Fruit fly (Drosophila melanogaster) whole organism, embryonic: ENCODE results near the gene defl.
A peak's percentile ranks its signal among the peaks of the same experiment; 100 is the strongest.

ENCODE experiments used
- CG10654 ChIP-seq: fragments of 200-800 bp; sonication (Bioruptor generic); optimal IDR thresholded peaks from 2 replicates; lab custom pipeline; 2016; ENCODE audit warnings: missing biosample characterization, missing genetic modification characterization
- CG12219 ChIP-seq: fragments of 200-800 bp; sonication (Bioruptor generic); optimal IDR thresholded peaks from 3 replicates; lab custom pipeline; 2018; ENCODE audit warnings: missing biosample characterization, mild to moderate bottlenecking, missing genetic modification characterization
- CG12391 ChIP-seq: fragments of 200-800 bp; sonication (Bioruptor generic); optimal IDR thresholded peaks from 3 replicates; lab custom pipeline; 2018; ENCODE audit warnings: missing biosample characterization, mild to moderate bottlenecking, missing genetic modification characterization, moderate library complexity
- CG14860 ChIP-seq: fragments of 200-800 bp; sonication (Bioruptor generic); IDR thresholded peaks from 3 replicates; pipeline ENCODE4 v1.3.6; 2022; ENCODE audit warnings: missing biosample characterization, missing genetic modification characterization; ENCODE audit not compliant: partially characterized antibody
- CG1529 ChIP-seq: fragments of 200-800 bp; sonication (Bioruptor generic); optimal IDR thresholded peaks from 3 replicates; lab custom pipeline; 2018; ENCODE audit warnings: missing biosample characterization, missing genetic modification characterization
- CG15601 ChIP-seq: fragments of 200-800 bp; sonication (Bioruptor generic); optimal IDR thresholded peaks from 3 replicates; lab custom pipeline; 2019; ENCODE audit warnings: missing biosample characterization, mild to moderate bottlenecking, missing genetic modification characterization, moderate library complexity
- CG1603 ChIP-seq: fragments of 200-800 bp; sonication (Bioruptor generic); optimal IDR thresholded peaks from 2 replicates; lab custom pipeline; 2019; ENCODE audit warnings: missing biosample characterization, mild to moderate bottlenecking, missing genetic modification characterization, moderate library complexity
- CG17568 ChIP-seq: fragments of 200-800 bp; sonication (Bioruptor generic); optimal IDR thresholded peaks from 2 replicates; lab custom pipeline; 2018; ENCODE audit warnings: missing biosample characterization, mild to moderate bottlenecking, missing genetic modification characterization, moderate library complexity
- CG17829 ChIP-seq: fragments of 200-800 bp; optimal IDR thresholded peaks from 2 replicates; lab custom pipeline; 2019; ENCODE audit warnings: missing biosample characterization, mild to moderate bottlenecking, missing genetic modification characterization, moderate library complexity
- CG18011 ChIP-seq: fragments of 200-800 bp; sonication (Bioruptor generic); optimal IDR thresholded peaks from 2 replicates; lab custom pipeline; 2017; ENCODE audit warnings: missing biosample characterization, missing genetic modification characterization, mild to moderate bottlenecking, moderate library complexity, missing genotype
- CG30020 ChIP-seq: fragments of 200-800 bp; optimal IDR thresholded peaks from 2 replicates; lab custom pipeline; 2019; ENCODE audit warnings: missing biosample characterization, mild to moderate bottlenecking, missing genetic modification characterization, moderate library complexity
- CG30403 ChIP-seq: fragments of 200-800 bp; sonication (Bioruptor generic); optimal IDR thresholded peaks from 3 replicates; lab custom pipeline; 2016; ENCODE audit warnings: missing biosample characterization, missing genetic modification characterization
- CG32772 ChIP-seq: fragments of 200-800 bp; sonication (Bioruptor generic); IDR thresholded peaks from 2 replicates; pipeline ENCODE4 v1.3.6; 2022; ENCODE audit warnings: missing biosample characterization, missing genetic modification characterization
- CG33557 ChIP-seq: fragments of 200-800 bp; sonication (Bioruptor generic); optimal IDR thresholded peaks from 2 replicates; lab custom pipeline; 2019; ENCODE audit warnings: missing biosample characterization, mild to moderate bottlenecking, missing genetic modification characterization, moderate library complexity
- CG9437 ChIP-seq: fragments of 200-800 bp; sonication (Bioruptor generic); optimal IDR thresholded peaks from 2 replicates; lab custom pipeline; 2018; ENCODE audit warnings: missing biosample characterization, mild to moderate bottlenecking, missing genetic modification characterization
- CTCF ChIP-seq: fragments of 200-800 bp; sonication (Bioruptor generic); optimal IDR thresholded peaks from 2 replicates; lab custom pipeline; 2017; ENCODE audit warnings: missing biosample characterization, mild to moderate bottlenecking, missing genetic modification characterization, moderate library complexity
- Dll ChIP-seq: fragments of 200-800 bp; sonication (Bioruptor generic); IDR thresholded peaks from 4 replicates; pipeline ENCODE4 v1.3.6; 2022; ENCODE audit warnings: missing biosample characterization, missing genetic modification characterization; ENCODE audit not compliant: partially characterized antibody
- HmgZ ChIP-seq: fragments of 200-800 bp; sonication (Bioruptor generic); optimal IDR thresholded peaks from 2 replicates; lab custom pipeline; 2018; ENCODE audit warnings: missing biosample characterization, mild to moderate bottlenecking, missing genetic modification characterization
- Hr51 ChIP-seq, 2 experiments: fragments of 200-800 bp; sonication (Bioruptor generic); optimal IDR thresholded peaks; 2 replicates in 1 of 2; 3 replicates in 1 of 2; lab custom pipeline; 2016 to 2018; ENCODE audit warnings: missing biosample characterization in 2 of 2, missing genetic modification characterization in 2 of 2, mild to moderate bottlenecking in 1 of 2, moderate library complexity in 1 of 2
- Hr78 ChIP-seq, 2 experiments: fragments of 200-800 bp in 1 of 2; fragments of >200 bp in 1 of 2; sonication (Bioruptor generic) in 1 of 2; optimal IDR thresholded peaks; 2 replicates each; lab custom pipeline; 2017 to 2019; ENCODE audit warnings: missing biosample characterization in 2 of 2, missing genetic modification characterization in 2 of 2, mild to moderate bottlenecking in 1 of 2, moderate library complexity in 1 of 2
- MTF-1 ChIP-seq: fragments of 200-800 bp; sonication (Bioruptor generic); optimal IDR thresholded peaks from 2 replicates; lab custom pipeline; 2018; ENCODE audit warnings: missing biosample characterization, mild to moderate bottlenecking, missing genetic modification characterization, borderline replicate concordance
- Med ChIP-seq: fragments of 200-800 bp; sonication (Bioruptor generic); peaks from one replicate; lab custom pipeline; 2016; ENCODE audit warnings: missing biosample characterization, missing genetic modification characterization, mild to moderate bottlenecking, inconsistent platforms, moderate library complexity
- Side ChIP-seq: fragments of 200-800 bp; sonication (Bioruptor generic); optimal IDR thresholded peaks from 2 replicates; lab custom pipeline; 2016; ENCODE audit warnings: missing biosample characterization, missing genetic modification characterization
- Stat92E ChIP-seq, 3 experiments: fragments of >200 bp in 2 of 3; fragments of 200-800 bp in 1 of 3; sonication (Bioruptor generic) in 1 of 3; optimal IDR thresholded peaks; 2 replicates each; lab custom pipeline; 2017 to 2019; ENCODE audit warnings: missing biosample characterization in 3 of 3, missing genetic modification characterization in 3 of 3, mild to moderate bottlenecking in 1 of 3, moderate library complexity in 1 of 3
- bigmax ChIP-seq: fragments of 200-800 bp; sonication (Bioruptor generic); optimal IDR thresholded peaks from 2 replicates; lab custom pipeline; 2018; ENCODE audit warnings: missing biosample characterization, mild to moderate bottlenecking, missing genetic modification characterization
- br ChIP-seq: fragments of >200 bp; optimal IDR thresholded peaks from 2 replicates; lab custom pipeline; 2017
- cato ChIP-seq: fragments of 200-800 bp; sonication (Bioruptor generic); optimal IDR thresholded peaks from 2 replicates; lab custom pipeline; 2016; ENCODE audit warnings: missing biosample characterization, missing genetic modification characterization, borderline replicate concordance
- caup ChIP-seq: fragments of 200-800 bp; sonication (Bioruptor generic); optimal IDR thresholded peaks from 3 replicates; lab custom pipeline; 2017; ENCODE audit warnings: missing biosample characterization, mild to moderate bottlenecking, missing genetic modification characterization, moderate library complexity; ENCODE audit not compliant: severe bottlenecking
- chinmo ChIP-seq: fragments of 200-800 bp; sonication (Bioruptor generic); IDR thresholded peaks from 4 replicates; pipeline ENCODE4 v1.3.6; 2022; ENCODE audit warnings: missing biosample characterization, missing genetic modification characterization; ENCODE audit not compliant: partially characterized antibody
- dm ChIP-seq: fragments of 200-800 bp; sonication (Bioruptor generic); optimal IDR thresholded peaks from 3 replicates; lab custom pipeline; 2016; ENCODE audit warnings: missing biosample characterization, missing genetic modification characterization
- esg ChIP-seq: fragments of 200-800 bp; sonication (Bioruptor generic); conservative IDR thresholded peaks from 2 replicates; pipeline ENCODE4 v1.3.6; 2022; ENCODE audit warnings: missing biosample characterization, missing genetic modification characterization
- gem ChIP-seq: fragments of 200-800 bp; sonication (Bioruptor generic); optimal IDR thresholded peaks from 2 replicates; lab custom pipeline; 2019; ENCODE audit warnings: missing biosample characterization, mild to moderate bottlenecking, missing genetic modification characterization, moderate library complexity
- gro ChIP-seq: fragments of 200-800 bp; sonication (Bioruptor generic); optimal IDR thresholded peaks from 2 replicates; lab custom pipeline; 2016; ENCODE audit warnings: missing biosample characterization, missing genetic modification characterization
- jumu ChIP-seq: fragments of 200-800 bp; sonication (Bioruptor generic); optimal IDR thresholded peaks from 3 replicates; lab custom pipeline; 2016; ENCODE audit warnings: missing biosample characterization, missing genetic modification characterization
- lilli ChIP-seq: fragments of 200-800 bp; sonication (Bioruptor generic); optimal IDR thresholded peaks from 3 replicates; lab custom pipeline; 2016; ENCODE audit warnings: missing biosample characterization, missing genetic modification characterization
- lov ChIP-seq, 2 experiments: fragments of 200-800 bp in 1 of 2; fragments of >200 bp in 1 of 2; sonication (Bioruptor generic) in 1 of 2; IDR thresholded peaks in 1 of 2; optimal IDR thresholded peaks in 1 of 2; 2 replicates in 1 of 2; 3 replicates in 1 of 2; pipeline versions ENCODE4 v1.3.6 to Lab custom; 2017 to 2022; ENCODE audit warnings: missing biosample characterization in 1 of 2, missing genetic modification characterization in 1 of 2
- mld ChIP-seq: fragments of 200-800 bp; sonication (Bioruptor generic); IDR thresholded peaks from 3 replicates; pipeline ENCODE4 v1.3.6; 2022; ENCODE audit warnings: missing biosample characterization, missing genetic modification characterization; ENCODE audit not compliant: partially characterized antibody
- nerfin-1 ChIP-seq: fragments of 200-800 bp; sonication (Bioruptor generic); optimal IDR thresholded peaks from 3 replicates; lab custom pipeline; 2019; ENCODE audit warnings: missing biosample characterization, mild to moderate bottlenecking, missing genetic modification characterization, moderate library complexity
- nerfin-2 ChIP-seq: fragments of 200-800 bp; sonication (Bioruptor generic); IDR thresholded peaks from 2 replicates; pipeline ENCODE4 v1.3.6; 2022; ENCODE audit warnings: missing biosample characterization, missing genetic modification characterization; ENCODE audit not compliant: partially characterized antibody
- org-1 ChIP-seq: fragments of 200-800 bp; sonication (Bioruptor generic); optimal IDR thresholded peaks from 2 replicates; lab custom pipeline; 2017; ENCODE audit warnings: missing biosample characterization, missing genetic modification characterization
- p53 ChIP-seq: fragments of 200-800 bp; sonication (Bioruptor generic); optimal IDR thresholded peaks from 2 replicates; lab custom pipeline; 2016; ENCODE audit warnings: missing biosample characterization, missing genetic modification characterization
- pfk ChIP-seq: fragments of 200-800 bp; sonication (Bioruptor generic); optimal IDR thresholded peaks from 2 replicates; lab custom pipeline; 2018; ENCODE audit warnings: missing biosample characterization, mild to moderate bottlenecking, missing genetic modification characterization, moderate library complexity
- salm ChIP-seq: fragments of 200-800 bp; sonication (Bioruptor generic); optimal IDR thresholded peaks from 2 replicates; lab custom pipeline; 2018; ENCODE audit warnings: missing biosample characterization, mild to moderate bottlenecking, missing genetic modification characterization
- seq ChIP-seq: fragments of 200-800 bp; sonication (Bioruptor generic); IDR thresholded peaks from 2 replicates; pipeline ENCODE4 v1.3.6; 2022; ENCODE audit warnings: missing biosample characterization, missing genetic modification characterization
- shn ChIP-seq: fragments of 200-800 bp; sonication (Bioruptor generic); optimal IDR thresholded peaks from 3 replicates; lab custom pipeline; 2016; ENCODE audit warnings: missing biosample characterization, missing genetic modification characterization
- tgo ChIP-seq: fragments of 200-800 bp; sonication (Bioruptor generic); IDR thresholded peaks from 3 replicates; pipeline ENCODE4 v1.3.6; 2022; ENCODE audit warnings: missing biosample characterization, missing genetic modification characterization
- tio ChIP-seq: fragments of 200-800 bp; sonication (Bioruptor generic); optimal IDR thresholded peaks from 2 replicates; lab custom pipeline; 2017; ENCODE audit warnings: missing biosample characterization, missing genetic modification characterization, inconsistent platforms
- z ChIP-seq: fragments of 200-800 bp; sonication (Bioruptor generic); IDR thresholded peaks from 3 replicates; pipeline ENCODE4 v1.3.6; 2022; ENCODE audit warnings: missing biosample characterization, missing genetic modification characterization
- zf30C ChIP-seq: fragments of 200-800 bp; sonication (Bioruptor generic); optimal IDR thresholded peaks from 3 replicates; lab custom pipeline; 2018; ENCODE audit warnings: missing biosample characterization, mild to moderate bottlenecking, missing genetic modification characterization

defl gene

dm6 chr3L:9678007-9678497 lies 45.2 kb upstream of the defl start (continued):
- TF ChIP-seq salm (tag; lab: Kevin White, UChicago) (no peak), lilli (no peak), p53 (GFP tag; lab: Kevin White, UChicago) (no peak), CG1529 (GFP tag; lab: Kevin White, UChicago) (no peak), Dll (0 out of 4 replicates have a peak, but pooled peaks have one; percentile 10), pfk (GFP tag; lab: Kevin White, UChicago) (no peak), Side (GFP tag; lab: Kevin White, UChicago) (no peak), bigmax (GFP tag; lab: Kevin White, UChicago) (no peak), tgo (GFP tag; lab: Robert Waterston, UW) (no peak), tio (GFP tag; lab: Kevin White, UChicago) (peak; percentile 19), gem (tag; lab: Kevin White, UChicago) (peak; percentile 18), MTF-1 (GFP tag; lab: Kevin White, UChicago) (no peak), CTCF (no peak), CG17829 (no peak), CG12219 (GFP tag; lab: Kevin White, UChicago) (no peak), Med (GFP tag; lab: Kevin White, UChicago) (peak; percentile 63), CG14860 (GFP tag; lab: Robert Waterston, UW) (no peak), Hr78 (GFP tag; optimal IDR thresholded peaks at IDR 0.05; lab: Kevin White, UChicago) (no peak), dm (no peak), CG9437 (no peak), Stat92E (GFP tag; optimal IDR thresholded peaks at IDR 0.05; lab: Kevin White, UChicago) (no peak), CG18011 (no peak), zf30C (no peak), CG10654 (GFP tag; lab: Kevin White, UChicago) (no peak), org-1 (GFP tag; lab: Kevin White, UChicago) (no peak), seq (no peak), jumu (GFP tag; lab: Kevin White, UChicago) (no peak), caup (no peak), lov (optimal IDR thresholded peaks at IDR 0.05; lab: Kevin White, UChicago) (no peak), lov (GFP tag; IDR thresholded peaks at IDR 0.05; lab: Robert Waterston, UW) (no peak), chinmo (no peak; the same call in 3 of the 4 replicates), CG30020 (no peak), HmgZ (tag; lab: Kevin White, UChicago) (no peak), cato (GFP tag; lab: Kevin White, UChicago) (no peak), br (lab: Kevin White, UChicago) (no peak), CG30403 (GFP tag; lab: Kevin White, UChicago) (no peak), CG1603 (peak; percentile 36), Hr51 (GFP tag; optimal IDR thresholded peaks at IDR 0.05; lab: Kevin White, UChicago) (no peak), nerfin-2 (no peak), CG15601 (peak; percentile 15), esg (GFP tag; lab: Robert Waterston, UW) (no peak), z (0 out of 3 replicates have a peak, but pooled peaks have one; percentile 57), CG32772 (GFP tag; lab: Robert Waterston, UW) (no peak), CG33557 (GFP tag; lab: Kevin White, UChicago) (peak; percentile 22), mld (GFP tag; lab: Robert Waterston, UW) (no peak), nerfin-1 (peak; percentile 9), CG17568 (GFP tag; lab: Kevin White, UChicago) (no peak), gro (GFP tag; lab: Kevin White, UChicago) (peak; percentile 14), CG12391 (tag; lab: Kevin White, UChicago) (peak; percentile 6), shn (GFP tag; lab: Kevin White, UChicago) (no peak)
